Fruit fly (Drosophila melanogaster) whole organism, embryonic: Measurements from ENCODE around the gene CG1896.

ENCODE experiments used
- Adf1 ChIP-seq: fragments of 200-800 bp; sonication (Bioruptor generic); IDR thresholded peaks from 2 replicates; pipeline ENCODE4 v1.3.6; 2022; ENCODE audit warnings: missing biosample characterization, missing genetic modification characterization
- CG1233 ChIP-seq: fragments of 200-800 bp; sonication (Bioruptor generic); optimal IDR thresholded peaks from 4 replicates; lab custom pipeline; 2018; ENCODE audit warnings: missing biosample characterization, mild to moderate bottlenecking, missing genetic modification characterization
- CG14667 ChIP-seq: fragments of 200-800 bp; sonication (Bioruptor generic); IDR thresholded peaks from 2 replicates; pipeline ENCODE4 v1.3.6; 2022; ENCODE audit warnings: missing biosample characterization, missing genetic modification characterization
- CG1603 ChIP-seq: fragments of 200-800 bp; sonication (Bioruptor generic); optimal IDR thresholded peaks from 2 replicates; lab custom pipeline; 2019; ENCODE audit warnings: missing biosample characterization, mild to moderate bottlenecking, missing genetic modification characterization, moderate library complexity
- CG30403 ChIP-seq: fragments of 200-800 bp; sonication (Bioruptor generic); optimal IDR thresholded peaks from 3 replicates; lab custom pipeline; 2016; ENCODE audit warnings: missing biosample characterization, missing genetic modification characterization
- CG5180 ChIP-seq: fragments of 200-800 bp; sonication (Bioruptor generic); optimal IDR thresholded peaks from 3 replicates; lab custom pipeline; 2017; ENCODE audit warnings: missing biosample characterization, missing genetic modification characterization, mild to moderate bottlenecking, moderate library complexity, missing genetic modification reagents
- CG7556 ChIP-seq: fragments of 200-800 bp; sonication (Bioruptor generic); optimal IDR thresholded peaks from 2 replicates; lab custom pipeline; 2017; ENCODE audit warnings: missing biosample characterization, mild to moderate bottlenecking, missing genetic modification characterization
- CG7786 ChIP-seq: fragments of 200-800 bp; sonication (Bioruptor generic); optimal IDR thresholded peaks from 2 replicates; lab custom pipeline; 2016; ENCODE audit warnings: missing biosample characterization, missing genetic modification characterization
- CG7839 ChIP-seq: fragments of 200-800 bp; sonication (Bioruptor generic); optimal IDR thresholded peaks from 3 replicates; lab custom pipeline; 2018; ENCODE audit warnings: missing biosample characterization, mild to moderate bottlenecking, missing genetic modification characterization, moderate library complexity
- Camta ChIP-seq: fragments of 200-800 bp; sonication (Bioruptor generic); optimal IDR thresholded peaks from 2 replicates; lab custom pipeline; 2016; ENCODE audit warnings: missing biosample characterization, missing genetic modification characterization
- D19A ChIP-seq: fragments of 200-800 bp; optimal IDR thresholded peaks from 3 replicates; lab custom pipeline; 2019; ENCODE audit warnings: missing biosample characterization, mild to moderate bottlenecking, missing genetic modification characterization, moderate library complexity
- Hsf ChIP-seq: fragments of 200-800 bp; sonication (Bioruptor generic); optimal IDR thresholded peaks from 3 replicates; lab custom pipeline; 2016; ENCODE audit warnings: missing biosample characterization, missing genetic modification characterization
- Mes4 ChIP-seq: fragments of 200-800 bp; sonication (Bioruptor generic); optimal IDR thresholded peaks from 2 replicates; lab custom pipeline; 2016; ENCODE audit warnings: missing biosample characterization, missing genetic modification characterization
- Nf-YC ChIP-seq: fragments of 200-800 bp; optimal IDR thresholded peaks from 3 replicates; lab custom pipeline; 2019; ENCODE audit warnings: missing biosample characterization, mild to moderate bottlenecking, missing genetic modification characterization, moderate library complexity
- Oaz ChIP-seq: fragments of 200-800 bp; sonication (Bioruptor generic); IDR thresholded peaks from 2 replicates; pipeline ENCODE4 v1.3.6; 2022; ENCODE audit warnings: missing biosample characterization, missing genetic modification characterization
- Rfx ChIP-seq: fragments of 200-800 bp; sonication (Bioruptor generic); IDR thresholded peaks from 2 replicates; pipeline ENCODE4 v1.3.6; 2022; ENCODE audit warnings: missing biosample characterization, missing genetic modification characterization
- Ssrp ChIP-seq: fragments of 200-800 bp; sonication (Bioruptor generic); optimal IDR thresholded peaks from 2 replicates; lab custom pipeline; 2018; ENCODE audit warnings: missing biosample characterization, mild to moderate bottlenecking, missing genetic modification characterization, moderate library complexity
- al ChIP-seq: fragments of 200-800 bp; sonication (Bioruptor generic); IDR thresholded peaks from 2 replicates; pipeline ENCODE4 v1.3.6; 2022; ENCODE audit warnings: missing biosample characterization, missing genetic modification characterization
- ato ChIP-seq: fragments of 200-800 bp; sonication (Bioruptor generic); IDR thresholded peaks from 2 replicates; pipeline ENCODE4 v1.3.6; 2022; ENCODE audit warnings: missing biosample characterization, missing genetic modification characterization; ENCODE audit not compliant: partially characterized antibody
- bbx ChIP-seq: fragments of 200-800 bp; sonication (Bioruptor generic); IDR thresholded peaks from 2 replicates; pipeline ENCODE4 v1.3.6; 2022; ENCODE audit warnings: missing biosample characterization, missing genetic modification characterization; ENCODE audit not compliant: partially characterized antibody
- bsh ChIP-seq, 2 experiments: fragments of 200-800 bp; sonication (Bioruptor generic); optimal IDR thresholded peaks; 2 replicates each; lab custom pipeline; 2017 to 2018; ENCODE audit warnings: mild to moderate bottlenecking in 2 of 2, missing biosample characterization in 2 of 2, missing genetic modification characterization in 2 of 2, moderate library complexity in 1 of 2
- cg ChIP-seq: fragments of 200-800 bp; sonication (Bioruptor generic); optimal IDR thresholded peaks from 3 replicates; lab custom pipeline; 2019; ENCODE audit warnings: missing biosample characterization, mild to moderate bottlenecking, missing genetic modification characterization, moderate library complexity
- chif ChIP-seq, 2 experiments: fragments of 200-800 bp; sonication (Bioruptor generic); optimal IDR thresholded peaks; 3 replicates each; lab custom pipeline; 2016; ENCODE audit warnings: missing biosample characterization in 2 of 2, missing genetic modification characterization in 2 of 2
- danr ChIP-seq: fragments of 200-800 bp; sonication (Bioruptor generic); IDR thresholded peaks from 2 replicates; pipeline ENCODE4 v1.3.6; 2022; ENCODE audit warnings: missing biosample characterization, missing genetic modification characterization
- dmrt11E ChIP-seq: fragments of 200-800 bp; sonication (Bioruptor generic); optimal IDR thresholded peaks from 3 replicates; lab custom pipeline; 2018; ENCODE audit warnings: missing biosample characterization, mild to moderate bottlenecking, missing genetic modification characterization, moderate library complexity
- gem ChIP-seq: fragments of 200-800 bp; sonication (Bioruptor generic); optimal IDR thresholded peaks from 2 replicates; lab custom pipeline; 2019; ENCODE audit warnings: missing biosample characterization, mild to moderate bottlenecking, missing genetic modification characterization, moderate library complexity
- grau ChIP-seq: fragments of 200-800 bp; optimal IDR thresholded peaks from 3 replicates; lab custom pipeline; 2019; ENCODE audit warnings: missing biosample characterization, mild to moderate bottlenecking, missing genetic modification characterization, moderate library complexity
- hkb ChIP-seq, 2 experiments: fragments of 200-800 bp in 1 of 2; fragments of >200 bp in 1 of 2; sonication (Bioruptor generic) in 1 of 2; IDR thresholded peaks in 1 of 2; optimal IDR thresholded peaks in 1 of 2; 2 replicates each; pipeline versions ENCODE4 v1.3.6 to Lab custom; 2017 to 2022; ENCODE audit warnings: missing biosample characterization in 1 of 2, missing genetic modification characterization in 1 of 2
- ken ChIP-seq: fragments of 200-800 bp; sonication (Bioruptor generic); IDR thresholded peaks from 3 replicates; pipeline ENCODE4 v1.3.6; 2022; ENCODE audit warnings: missing biosample characterization, missing genetic modification characterization
- mam ChIP-seq: fragments of 200-800 bp; sonication (Bioruptor generic); optimal IDR thresholded peaks from 3 replicates; lab custom pipeline; 2016; ENCODE audit warnings: missing biosample characterization, missing genetic modification characterization
- mld ChIP-seq: fragments of 200-800 bp; sonication (Bioruptor generic); IDR thresholded peaks from 3 replicates; pipeline ENCODE4 v1.3.6; 2022; ENCODE audit warnings: missing biosample characterization, missing genetic modification characterization; ENCODE audit not compliant: partially characterized antibody
- nmo ChIP-seq: fragments of 200-800 bp; sonication (Bioruptor generic); optimal IDR thresholded peaks from 2 replicates; lab custom pipeline; 2018; ENCODE audit warnings: missing biosample characterization, mild to moderate bottlenecking, missing genetic modification characterization, moderate library complexity
- nom ChIP-seq: fragments of 200-800 bp; sonication (Bioruptor generic); optimal IDR thresholded peaks from 2 replicates; lab custom pipeline; 2017; ENCODE audit warnings: missing biosample characterization, missing genetic modification characterization, mild to moderate bottlenecking, moderate library complexity, missing genetic modification reagents
- odd ChIP-seq: fragments of 200-800 bp; sonication (Bioruptor generic); optimal IDR thresholded peaks from 2 replicates; lab custom pipeline; 2017; ENCODE audit warnings: missing biosample characterization, mild to moderate bottlenecking, missing genetic modification characterization
- salm ChIP-seq: fragments of 200-800 bp; sonication (Bioruptor generic); optimal IDR thresholded peaks from 2 replicates; lab custom pipeline; 2018; ENCODE audit warnings: missing biosample characterization, mild to moderate bottlenecking, missing genetic modification characterization
- schlank ChIP-seq: fragments of 200-800 bp; sonication (Bioruptor generic); optimal IDR thresholded peaks from 2 replicates; lab custom pipeline; 2018; ENCODE audit warnings: missing biosample characterization, mild to moderate bottlenecking, missing genetic modification characterization
- sens ChIP-seq: fragments of 200-800 bp; sonication (Bioruptor generic); peaks from one replicate; lab custom pipeline; 2016; ENCODE audit warnings: missing biosample characterization, missing genetic modification characterization
- shn ChIP-seq: fragments of 200-800 bp; sonication (Bioruptor generic); optimal IDR thresholded peaks from 3 replicates; lab custom pipeline; 2016; ENCODE audit warnings: missing biosample characterization, missing genetic modification characterization
- ttk ChIP-seq: fragments of 200-800 bp; sonication (Bioruptor generic); IDR thresholded peaks from 2 replicates; pipeline ENCODE4 v2.1.2; 2022; ENCODE audit warnings: missing biosample characterization, missing genetic modification characterization

Gene CG1896

DNA sequence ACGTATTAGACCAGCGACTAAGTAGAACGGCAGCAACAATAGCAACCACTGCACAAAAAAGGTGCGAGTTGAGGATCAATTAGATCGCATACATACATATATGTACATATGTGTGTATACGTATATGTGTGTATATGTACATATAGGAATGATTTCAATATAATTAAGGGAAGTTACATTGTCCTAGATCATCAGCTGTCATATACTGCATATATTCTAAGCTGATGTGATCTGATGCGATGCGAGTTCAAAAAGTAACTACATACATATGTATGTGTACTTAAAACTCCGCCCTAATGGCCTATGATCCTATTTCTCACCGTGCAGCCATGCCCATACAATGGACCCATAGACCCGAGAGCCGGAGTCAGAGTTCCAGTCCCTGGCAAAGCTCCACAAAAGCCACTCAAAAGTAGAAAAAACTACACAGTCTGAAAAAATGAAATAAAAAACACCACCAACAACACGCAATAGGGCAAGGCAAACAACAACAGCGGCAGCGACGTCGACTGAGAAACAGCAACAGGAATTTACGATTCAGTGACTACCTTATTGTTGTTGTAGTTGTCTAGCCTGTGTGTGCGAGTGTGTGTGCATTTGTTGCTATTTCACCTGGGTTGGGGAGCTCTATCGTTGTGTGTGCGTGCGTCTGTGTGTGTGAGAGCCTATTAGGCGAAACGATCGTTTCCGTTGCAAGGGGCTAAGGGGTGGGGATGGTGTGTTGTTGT, 20.7 kb upstream of the CG1896 start (continued):
- TF ChIP-seq Rfx (GFP tag; lab: Robert Waterston, UW) (peak; percentile 29; the same call in 1 of the 2 replicates), CG7786 (GFP tag; lab: Kevin White, UChicago) (peak; percentile 3)

DNA sequence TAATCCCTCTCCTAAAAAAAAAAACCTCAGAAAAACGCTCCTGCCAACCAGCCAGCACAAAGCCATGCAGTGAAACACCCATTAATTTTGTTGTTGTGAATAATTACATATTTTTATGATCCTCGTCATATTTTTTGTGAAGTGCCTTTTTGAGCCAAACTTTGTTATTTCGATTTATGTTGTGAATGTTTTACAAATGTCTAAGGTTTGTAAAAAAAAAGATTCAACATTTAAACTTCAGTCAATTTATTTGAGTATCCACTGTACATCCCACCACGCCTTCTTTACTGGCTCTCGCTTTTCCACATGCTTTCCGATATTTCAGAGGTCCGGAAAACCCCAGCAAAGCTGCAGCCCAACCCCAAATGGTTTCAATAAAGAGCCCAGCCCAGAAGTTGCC, 19.9 kb upstream of the CG1896 start:
- TF ChIP-seq gem (tag; lab: Kevin White, UChicago) (peak; percentile 33), bsh (GFP tag; optimal IDR thresholded peaks at IDR 0.05; lab: Kevin White, UChicago) (peak in 1 of 2 experiments; percentile 9), ato (GFP tag; lab: Robert Waterston, UW) (no peak), Mes4 (peak; percentile 3), CG5180 (GFP tag; lab: Kevin White, UChicago) (no peak), ttk (GFP tag; lab: Robert Waterston, UW) (no peak), grau (tag; lab: Kevin White, UChicago) (peak; percentile 62), shn (GFP tag; lab: Kevin White, UChicago) (peak; percentile 9), sens (peak; percentile 74), CG1603 (tag; lab: Kevin White, UChicago) (no peak), Hsf (GFP tag; lab: Kevin White, UChicago) (no peak), Ssrp (peak; percentile 2), cg (GFP tag; lab: Kevin White, UChicago) (no peak), salm (no peak), mam (GFP tag; lab: Kevin White, UChicago) (no peak), odd (GFP tag; lab: Kevin White, UChicago) (no peak), dmrt11E (peak; percentile 25), CG30403 (GFP tag; lab: Kevin White, UChicago) (peak; percentile 12), Adf1 (GFP tag; lab: Robert Waterston, UW) (no peak), chif (GFP tag; optimal IDR thresholded peaks at IDR 0.05; lab: Kevin White, UChicago) (peak in 1 of 2 experiments; percentile 25), CG7839 (tag; lab: Kevin White, UChicago) (peak; percentile 1), al (no peak), nom (GFP tag; lab: Kevin White, UChicago) (no peak), Nf-YC (tag; lab: Kevin White, UChicago) (no peak), mld (GFP tag; lab: Robert Waterston, UW) (no peak), CG14667 (GFP tag; lab: Robert Waterston, UW) (no peak), D19A (tag; lab: Kevin White, UChicago) (no peak), Camta (GFP tag; lab: Kevin White, UChicago) (no peak), CG7556 (peak; percentile 6), hkb (optimal IDR thresholded peaks at IDR 0.05; lab: Kevin White, UChicago) (peak; percentile 19), hkb (GFP tag; IDR thresholded peaks at IDR 0.05; lab: Robert Waterston, UW) (no peak), danr (GFP tag; lab: Robert Waterston, UW) (no peak), ken (GFP tag; lab: Robert Waterston, UW) (no peak), CG1233 (GFP tag; lab: Kevin White, UChicago) (no peak), Oaz (GFP tag; lab: Robert Waterston, UW) (no peak), bbx (GFP tag; lab: Robert Waterston, UW) (no peak), nmo (GFP tag; lab: Kevin White, UChicago) (peak; percentile 30), schlank (no peak)
